Fruit fly (Drosophila melanogaster): ENCODE measurements around the gene Tango14.
A peak's percentile ranks its signal among the peaks of the same experiment; 100 is the strongest.

The Tango14 gene

DNA sequence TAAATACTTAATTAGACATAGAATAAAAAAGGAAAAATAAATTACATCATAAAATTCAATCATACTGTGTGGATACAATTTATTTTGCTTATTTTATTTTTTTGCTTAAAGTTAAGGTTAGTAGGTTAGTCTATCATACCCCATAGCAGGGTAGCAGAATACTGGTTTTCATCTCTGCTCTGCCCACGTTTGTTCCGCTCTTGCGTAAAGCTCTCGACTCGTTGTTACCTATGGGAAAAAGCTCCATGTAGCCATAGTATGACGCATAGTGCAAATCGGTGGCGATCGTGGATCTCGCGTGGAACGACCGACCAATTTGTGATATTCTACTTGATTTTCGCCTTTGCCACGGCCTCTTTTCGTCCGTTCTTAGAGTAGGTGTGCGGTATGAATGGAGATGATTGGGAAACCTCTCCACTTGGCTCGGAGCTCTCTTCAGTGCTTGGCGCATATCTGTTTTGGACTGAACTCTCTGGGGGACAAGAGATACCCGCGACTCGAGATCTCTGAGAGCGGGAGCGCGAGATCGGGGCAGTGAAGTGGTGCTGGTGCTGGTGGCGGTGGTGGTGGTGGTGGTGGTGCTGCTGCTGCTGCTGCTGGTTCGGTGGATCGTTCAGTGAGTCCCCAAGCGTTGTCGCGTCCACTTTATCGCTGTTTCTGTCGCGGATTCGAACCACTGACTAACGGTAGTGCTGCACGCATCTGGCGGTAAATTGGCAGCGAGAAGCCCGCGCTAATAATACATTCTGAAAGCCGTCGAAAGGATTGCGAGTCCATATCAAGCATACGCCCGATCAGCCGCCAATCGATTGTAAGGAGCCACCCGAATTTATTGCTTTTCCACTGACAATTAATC, 27.4 kb downstream of the Tango14 start, which contains the start of gene CG5001 (continued):
- peak; percentile 88 for TF ChIP-seq Deaf1 (tag; optimal IDR thresholded peaks at IDR 0.05)
- TF ChIP-seq ewg (GFP tag; optimal IDR thresholded peaks at IDR 0.05) = peak; percentile 68
- peak; percentile 77 for TF ChIP-seq gcm2 (GFP tag; optimal IDR thresholded peaks at IDR 0.05)
- TF ChIP-seq mld (GFP tag; IDR thresholded peaks at IDR 0.05; ENCODE audit: partially characterized antibody) = no peak
- TF ChIP-seq peb (GFP tag; IDR thresholded peaks at IDR 0.05) = peak; percentile 71
- TF ChIP-seq wek (GFP tag; optimal IDR thresholded peaks at IDR 0.05) = no peak
- no peak for TF ChIP-seq Vsx1 (GFP tag; optimal IDR thresholded peaks at IDR 0.05)
- TF ChIP-seq dmrt11E (tag; optimal IDR thresholded peaks at IDR 0.05) = peak; percentile 58
- TF ChIP-seq CG10274 (GFP tag; optimal IDR thresholded peaks at IDR 0.05) = peak; percentile 17
- TF ChIP-seq phol (tag; optimal IDR thresholded peaks at IDR 0.05) = peak; percentile 88
- TF ChIP-seq Hr3 (GFP tag; optimal IDR thresholded peaks at IDR 0.05) = peak; percentile 82
- peak; percentile 76 for TF ChIP-seq cwo (GFP tag; optimal IDR thresholded peaks at IDR 0.05)
- peak; percentile 58 for TF ChIP-seq Mes4 (GFP tag; optimal IDR thresholded peaks at IDR 0.05)
- TF ChIP-seq Dp (GFP tag; optimal IDR thresholded peaks at IDR 0.05) = no peak
- no peak for TF ChIP-seq CG3838 (GFP tag; optimal IDR thresholded peaks at IDR 0.05)
- TF ChIP-seq GATAe (GFP tag; conservative IDR thresholded peaks at IDR 0.05) = no peak; the same call in 1 of the 2 replicates
- peak; percentile 72 for TF ChIP-seq ssp (GFP tag; IDR thresholded peaks at IDR 0.05)
- TF ChIP-seq CG10979 (tag; optimal IDR thresholded peaks at IDR 0.05) = peak; percentile 84
- peak; percentile 75 for TF ChIP-seq CG6813 (GFP tag; optimal IDR thresholded peaks at IDR 0.05)
- peak; percentile 63; the same call in 1 of the 2 replicates for TF ChIP-seq danr (GFP tag; IDR thresholded peaks at IDR 0.05)
- peak; percentile 83 for TF ChIP-seq sim (GFP tag; IDR thresholded peaks at IDR 0.05)
- peak; percentile 94 for TF ChIP-seq slbo (GFP tag; IDR thresholded peaks at IDR 0.05)
- peak; percentile 86 for TF ChIP-seq CG13894 (tag; optimal IDR thresholded peaks at IDR 0.05)
- no peak for TF ChIP-seq sc (optimal IDR thresholded peaks at IDR 0.05)
- peak; percentile 60 for TF ChIP-seq sc (GFP tag; optimal IDR thresholded peaks at IDR 0.05)
- TF ChIP-seq Sry-β (GFP tag; optimal IDR thresholded peaks at IDR 0.05) = no peak
- TF ChIP-seq Myb (GFP tag; optimal IDR thresholded peaks at IDR 0.05) = peak; percentile 15
- TF ChIP-seq Dbx (GFP tag; IDR thresholded peaks at IDR 0.05) = peak; percentile 86
- peak; percentile 87 for TF ChIP-seq Fer1 (GFP tag; optimal IDR thresholded peaks at IDR 0.05)
- peak; percentile 8 for TF ChIP-seq CG2116 (GFP tag; optimal IDR thresholded peaks at IDR 0.05)
- TF ChIP-seq slp2 (GFP tag; optimal IDR thresholded peaks at IDR 0.05) = peak; percentile 47
- peak; percentile 80 for TF ChIP-seq CG6765 (GFP tag; optimal IDR thresholded peaks at IDR 0.05)
- TF ChIP-seq CG17359 (tag; optimal IDR thresholded peaks at IDR 0.05) = peak; percentile 95
- TF ChIP-seq Sox100B (GFP tag; optimal IDR thresholded peaks at IDR 0.05) = no peak
- TF ChIP-seq HLH54F (GFP tag; optimal IDR thresholded peaks at IDR 0.05) = peak; percentile 62
- peak; percentile 23 for TF ChIP-seq stwl (tag; optimal IDR thresholded peaks at IDR 0.05)
- TF ChIP-seq gro (GFP tag; optimal IDR thresholded peaks at IDR 0.05) = peak; percentile 67
- TF ChIP-seq PHDP (tag; optimal IDR thresholded peaks at IDR 0.05) = peak; percentile 94
- peak; percentile 74 for TF ChIP-seq esg (GFP tag; conservative IDR thresholded peaks at IDR 0.05)
- peak; percentile 95 for TF ChIP-seq row (GFP tag; IDR thresholded peaks at IDR 0.05)
- TF ChIP-seq abd-A (tag; optimal IDR thresholded peaks at IDR 0.05) = no peak
- TF ChIP-seq CG3163 (GFP tag; optimal IDR thresholded peaks at IDR 0.05) = peak; percentile 66
- peak; percentile 88 for TF ChIP-seq CG11247 (GFP tag; IDR thresholded peaks at IDR 0.05)
- peak; percentile 77 for TF ChIP-seq CG1233 (GFP tag; optimal IDR thresholded peaks at IDR 0.05)
- peak; percentile 36; the same call in 1 of the 2 replicates for TF ChIP-seq Ravus (GFP tag; IDR thresholded peaks at IDR 0.05)
- no peak for TF ChIP-seq yki (optimal IDR thresholded peaks at IDR 0.05)
- peak; percentile 64 for TF ChIP-seq CG1647 (GFP tag; optimal IDR thresholded peaks at IDR 0.05)
- peak; percentile 37 for TF ChIP-seq CG7928 (GFP tag; optimal IDR thresholded peaks at IDR 0.05)
- TF ChIP-seq CG30431 (GFP tag; optimal IDR thresholded peaks at IDR 0.05) = peak; percentile 39
